Fruit fly (Drosophila melanogaster): Measurements from ENCODE around the gene Rb97D.

The Rb97D gene

DNA sequence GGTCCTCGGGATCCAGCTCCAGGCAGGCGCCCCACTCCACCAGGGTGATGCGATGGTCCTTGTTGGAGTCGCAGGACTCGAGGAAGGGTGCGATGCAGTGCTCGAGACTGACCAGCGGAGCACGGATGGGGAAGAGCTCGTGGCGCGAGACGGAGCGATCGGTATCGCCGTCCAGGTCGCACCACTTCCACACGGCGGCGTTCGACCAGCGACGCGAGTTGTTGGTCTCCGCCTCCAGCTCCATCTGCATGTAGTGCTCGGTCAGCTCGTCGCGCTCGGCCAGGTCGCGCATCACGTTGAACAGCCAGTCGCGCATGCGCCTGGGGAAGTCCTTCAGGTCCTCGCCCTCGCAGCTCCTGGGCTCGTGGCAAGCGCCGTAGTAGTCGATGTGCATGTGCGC, 6.1 kb downstream of the Rb97D start:
- no peak for TF ChIP-seq Jra (GFP tag; optimal IDR thresholded peaks at IDR 0.05)
- TF ChIP-seq pan (optimal IDR thresholded peaks at IDR 0.05) = no peak
- no peak for TF ChIP-seq jim (GFP tag; optimal IDR thresholded peaks at IDR 0.05)
- no peak for TF ChIP-seq psq (GFP tag; optimal IDR thresholded peaks at IDR 0.05)

DNA sequence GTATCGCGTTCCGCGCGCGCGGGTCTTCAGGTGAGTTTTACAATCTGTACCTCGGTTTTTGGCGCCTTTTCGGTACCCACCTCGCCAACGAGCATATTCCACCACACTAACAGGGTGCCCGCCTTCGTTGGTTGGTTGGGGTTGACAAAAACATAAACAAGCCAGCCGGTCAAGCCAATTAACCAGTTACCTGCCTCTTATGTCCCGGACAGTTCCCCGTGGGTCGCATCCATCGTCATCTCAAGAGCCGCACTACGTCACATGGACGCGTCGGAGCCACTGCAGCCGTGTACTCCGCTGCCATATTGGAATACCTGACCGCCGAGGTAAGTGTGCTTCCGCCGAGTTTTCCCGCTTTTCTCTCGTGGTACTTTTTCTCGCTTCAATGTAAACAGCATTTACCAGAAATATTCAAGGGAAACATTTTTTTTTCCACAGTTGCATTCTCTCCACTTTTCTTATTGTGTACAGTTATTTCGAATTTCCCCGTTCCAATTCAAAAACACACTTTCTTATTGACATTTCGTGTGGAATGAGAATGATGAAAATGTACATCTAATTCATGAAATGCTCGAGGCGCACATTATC, 8.0 kb downstream of the Rb97D start:
- TF ChIP-seq Hr83 (GFP tag; optimal IDR thresholded peaks at IDR 0.05; ENCODE audit: poor library complexity, severe bottlenecking) = no peak
- no peak for TF ChIP-seq h (GFP tag; optimal IDR thresholded peaks at IDR 0.05)
- no peak for TF ChIP-seq jim (GFP tag; optimal IDR thresholded peaks at IDR 0.05)
- TF ChIP-seq Dif (GFP tag; optimal IDR thresholded peaks at IDR 0.05; ENCODE audit: partially characterized antibody) = no peak
- TF ChIP-seq dl (GFP tag; optimal IDR thresholded peaks at IDR 0.05; ENCODE audit: insufficient read depth in 1 of 2, partially characterized antibody in 2 of 2) = no peak
- TF ChIP-seq usp (GFP tag; optimal IDR thresholded peaks at IDR 0.05) = no peak

DNA sequence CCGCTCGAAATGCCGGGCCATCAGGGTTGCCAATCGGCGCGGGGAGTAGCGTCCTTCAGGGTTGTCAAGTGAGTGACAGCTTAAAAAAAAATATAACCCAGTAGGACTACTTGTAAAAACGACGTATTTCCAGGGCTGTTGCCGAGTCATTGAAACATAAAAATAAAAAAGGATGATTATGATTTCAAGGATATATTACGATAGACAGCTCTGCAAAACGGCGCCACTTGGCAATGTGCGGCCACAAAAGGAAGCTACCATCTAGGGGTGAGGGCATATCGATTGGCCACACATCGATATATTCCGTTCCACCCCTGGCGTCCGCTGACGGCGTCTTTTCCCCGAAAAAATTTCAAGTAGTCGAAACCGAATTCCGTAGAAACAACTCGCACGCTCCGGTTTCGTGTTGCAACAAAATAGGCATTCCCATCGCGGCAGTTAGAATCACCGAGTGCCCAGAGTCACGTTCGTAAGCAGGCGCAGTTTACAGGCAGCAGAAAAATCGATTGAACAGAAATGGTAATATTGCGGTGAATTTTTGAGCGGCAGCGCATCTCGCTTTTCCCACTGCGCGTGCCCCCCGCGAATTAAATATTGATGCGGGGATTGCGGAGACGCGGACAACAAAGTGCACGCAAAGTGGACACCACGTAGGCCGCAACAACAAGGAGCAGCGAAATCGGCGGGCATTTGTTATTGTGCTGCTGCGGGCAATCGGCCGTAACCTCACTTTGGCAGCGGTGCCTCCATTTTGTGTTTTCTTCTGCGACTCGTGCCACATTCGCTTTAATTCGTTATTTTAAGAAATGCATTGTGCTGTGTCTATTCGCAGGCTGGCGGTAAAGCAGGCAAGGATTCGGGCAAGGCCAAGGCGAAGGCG, 8.7 kb downstream of the Rb97D start, which contains the start of the genes ball and His2Av:
ball (minus strand) TSS at position 231 of the 880 bp plus-strand sequence.
His2Av (plus strand) TSS at position 353 of the 880 bp plus-strand sequence.
- TF ChIP-seq br (GFP tag; optimal IDR thresholded peaks at IDR 0.05) (peak; percentile 86), Mio (GFP tag; optimal IDR thresholded peaks at IDR 0.05) (peak; percentile 41), CG9705 (GFP tag; optimal IDR thresholded peaks at IDR 0.05) (peak; percentile 41), dl (GFP tag; optimal IDR thresholded peaks at IDR 0.05; ENCODE audit: insufficient read depth in 1 of 2, partially characterized antibody in 2 of 2) (no peak), CG32264 (GFP tag; optimal IDR thresholded peaks at IDR 0.05) (peak; percentile 44), OdsH (GFP tag; optimal IDR thresholded peaks at IDR 0.05) (peak; percentile 75), Rel (GFP tag; optimal IDR thresholded peaks at IDR 0.05) (no peak), Rel (tag; optimal IDR thresholded peaks at IDR 0.05) (peak; percentile 90), dsf (GFP tag; optimal IDR thresholded peaks at IDR 0.05; ENCODE audit: borderline replicate concordance) (peak; percentile 33), Abd-B (GFP tag; optimal IDR thresholded peaks at IDR 0.05) (no peak), GATAd (GFP tag; optimal IDR thresholded peaks at IDR 0.05) (peak; percentile 21), rgr (GFP tag; optimal IDR thresholded peaks at IDR 0.05) (peak; percentile 85), N (GFP tag; optimal IDR thresholded peaks at IDR 0.05) (no peak), foxo (GFP tag; optimal IDR thresholded peaks at IDR 0.05) (peak; percentile 23 to 89), HLH106 (tag; optimal IDR thresholded peaks at IDR 0.05) (peak; percentile 72), sage (GFP tag; optimal IDR thresholded peaks at IDR 0.05) (no peak), Sp1 (GFP tag; optimal IDR thresholded peaks at IDR 0.05) (peak; percentile 64), ey (GFP tag; optimal IDR thresholded peaks at IDR 0.05) (peak; percentile 84), brk (GFP tag; optimal IDR thresholded peaks at IDR 0.05) (no peak), Myc (optimal IDR thresholded peaks at IDR 0.05) (peak; percentile 77), Hr83 (GFP tag; optimal IDR thresholded peaks at IDR 0.05; ENCODE audit: poor library complexity, severe bottlenecking) (peak; percentile 51), Jra (GFP tag; optimal IDR thresholded peaks at IDR 0.05) (peak; percentile 87), Hnf4 (GFP tag; optimal IDR thresholded peaks at IDR 0.05) (peak; percentile 86), sv (GFP tag; optimal IDR thresholded peaks at IDR 0.05) (peak; percentile 86), Hr78 (GFP tag; optimal IDR thresholded peaks at IDR 0.05) (no peak), Dfd (GFP tag; optimal IDR thresholded peaks at IDR 0.05) (no peak), h (GFP tag; optimal IDR thresholded peaks at IDR 0.05) (peak; percentile 82), fru (GFP tag; optimal IDR thresholded peaks at IDR 0.05) (peak; percentile 86), jim (GFP tag; optimal IDR thresholded peaks at IDR 0.05) (no peak), pan (optimal IDR thresholded peaks at IDR 0.05) (no peak), lola (GFP tag; optimal IDR thresholded peaks at IDR 0.05) (peak; percentile 10), psq (GFP tag; optimal IDR thresholded peaks at IDR 0.05) (peak; percentile 66), dmrt93B (GFP tag; optimal IDR thresholded peaks at IDR 0.05) (peak; percentile 10), tai (GFP tag; optimal IDR thresholded peaks at IDR 0.05) (no peak), usp (GFP tag; optimal IDR thresholded peaks at IDR 0.05) (no peak), Dif (GFP tag; optimal IDR thresholded peaks at IDR 0.05; ENCODE audit: partially characterized antibody) (no peak), CrebA (GFP tag; optimal IDR thresholded peaks at IDR 0.05; ENCODE audit: borderline replicate concordance) (no peak), Vsx2 (GFP tag; optimal IDR thresholded peaks at IDR 0.05; ENCODE audit: partially characterized antibody) (no peak), woc (GFP tag; optimal IDR thresholded peaks at IDR 0.05) (peak; percentile 47)
